Worm (Caenorhabditis elegans) whole organism, young adult: ENCODE measurements around the gene anp-1.

Source experiments
- B0019.2 ChIP-seq: fragments of 200-800 bp; sonication (Bioruptor generic); conservative IDR thresholded peaks from 2 replicates; pipeline ENCODE4 v1.3.6; 2022; ENCODE audit warnings: missing genetic modification reagents, missing genetic modification characterization, missing compliant biosample characterization
- ama-1 ChIP-seq, 3 experiments: fragments of 150-350 bp in 1 of 3; sonication (generic microtip) in 2 of 3; optimal IDR thresholded peaks; 2 replicates each; lab custom pipeline; 2014 to 2018; ENCODE audit warnings: missing biosample characterization in 2 of 3, missing genetic modification characterization in 2 of 3, missing genetic modification reagents in 2 of 3
- dpff-1 ChIP-seq: sonication (generic microtip); optimal IDR thresholded peaks from 2 replicates; lab custom pipeline; 2017; ENCODE audit warnings: mild to moderate bottlenecking, missing genetic modification characterization, missing compliant biosample characterization
- ets-4 ChIP-seq: fragments of 200-800 bp; sonication (Bioruptor generic); optimal IDR thresholded peaks from 2 replicates; lab custom pipeline; 2018; ENCODE audit warnings: mild to moderate bottlenecking, missing genetic modification characterization, missing compliant biosample characterization
- lag-1 ChIP-seq: fragments of 200-800 bp; sonication (Bioruptor generic); IDR thresholded peaks from 2 replicates; pipeline ENCODE4 v1.3.6; 2022; ENCODE audit warnings: missing genetic modification reagents, missing genetic modification characterization, missing compliant biosample characterization
- let-607 ChIP-seq, 2 experiments: fragments of 200-800 bp in 1 of 2; sonication (Bioruptor generic) in 1 of 2; sonication (generic microtip) in 1 of 2; optimal IDR thresholded peaks; 2 replicates each; lab custom pipeline; 2016 to 2018; ENCODE audit warnings: mild to moderate bottlenecking in 2 of 2, missing compliant biosample characterization in 2 of 2, missing genetic modification characterization in 2 of 2, moderate library complexity in 2 of 2, missing genotype in 1 of 2
- mes-4 ChIP-seq: sonication (generic microtip); optimal IDR thresholded peaks from 2 replicates; lab custom pipeline; 2016; ENCODE audit warnings: missing genotype, missing genetic modification characterization, missing compliant biosample characterization
- pbrm-1 ChIP-seq: fragments of 200-800 bp; sonication (Bioruptor generic); IDR thresholded peaks from 2 replicates; pipeline ENCODE4 v1.3.6; 2022; ENCODE audit warnings: missing genetic modification reagents, missing genetic modification characterization, missing compliant biosample characterization
- pha-4 ChIP-seq: fragments of 150-350 bp; sonication (generic microtip); optimal IDR thresholded peaks from 2 replicates; lab custom pipeline; 2014; ENCODE audit warnings: missing biosample characterization, missing genetic modification reagents, missing genetic modification characterization
- snpc-3.4 ChIP-seq: sonication (generic microtip); optimal IDR thresholded peaks from 2 replicates; lab custom pipeline; 2017; ENCODE audit warnings: missing genetic modification characterization, mild to moderate bottlenecking, missing compliant biosample characterization, antibody characterized with exemption, moderate library complexity, missing genotype, missing genetic modification reagents
- snpc-4 ChIP-seq, 5 experiments: fragments of 150-350 bp in 1 of 5; sonication (generic microtip) in 4 of 5; optimal IDR thresholded peaks; 2 replicates each; lab custom pipeline; 2014 to 2018; ENCODE audit warnings: missing genetic modification characterization in 5 of 5, missing biosample characterization in 3 of 5, antibody characterized with exemption in 2 of 5, mild to moderate bottlenecking in 2 of 5, missing compliant biosample characterization in 2 of 5, missing genotype in 2 of 5, moderate library complexity in 2 of 5, missing genetic modification reagents in 1 of 5
- somi-1 ChIP-seq: fragments of 200-800 bp; sonication (Bioruptor generic); optimal IDR thresholded peaks from 2 replicates; lab custom pipeline; 2018; ENCODE audit warnings: mild to moderate bottlenecking, missing genetic modification characterization, missing compliant biosample characterization
- unc-62 ChIP-seq: fragments of 150-350 bp; optimal IDR thresholded peaks from 2 replicates; lab custom pipeline; 2014; ENCODE audit warnings: missing biosample characterization, missing genetic modification reagents, missing genetic modification characterization
- ztf-3 ChIP-seq: fragments of 200-800 bp; sonication (Bioruptor generic); optimal IDR thresholded peaks from 2 replicates; lab custom pipeline; 2018; ENCODE audit warnings: mild to moderate bottlenecking, missing genetic modification characterization, missing compliant biosample characterization

- no peak for TF ChIP-seq unc-62 (GFP tag; lab: Kevin White, UChicago)
- no peak for TF ChIP-seq ets-4 (GFP tag; lab: Kevin White, UChicago)
- no peak for TF ChIP-seq mes-4
- TF ChIP-seq lag-1 (GFP tag; lab: Robert Waterston, UW): no peak
- TF ChIP-seq ama-1 (optimal IDR thresholded peaks at IDR 0.05; lab: Kevin White, UChicago): no peak
- TF ChIP-seq ama-1 (GFP tag; optimal IDR thresholded peaks at IDR 0.05; lab: Kevin White, UChicago): no peak
- no peak for TF ChIP-seq B0019.2
- TF ChIP-seq let-607 (tag; optimal IDR thresholded peaks at IDR 0.05; lab: Kevin White, UChicago): no peak
- no peak for TF ChIP-seq somi-1
- TF ChIP-seq pbrm-1: no peak
- TF ChIP-seq ztf-3: no peak
- TF ChIP-seq snpc-4 (GFP tag; optimal IDR thresholded peaks at IDR 0.05; lab: Kevin White, UChicago): no peak
- no peak for TF ChIP-seq snpc-4 (tag; optimal IDR thresholded peaks at IDR 0.05; lab: Kevin White, UChicago)
- TF ChIP-seq pha-4 (tag; lab: Kevin White, UChicago): no peak
- no peak for TF ChIP-seq snpc-3.4
- no peak for TF ChIP-seq dpff-1
These were observed 9.5 kb upstream of the anp-1 start, which contains the start of gene C44H9.5 for ce11 chrV:12849736-12850135.
